Worm (Caenorhabditis elegans): ENCODE data around the gene iff-1.

- TF ChIP-seq lin-35 (GFP tag; optimal IDR thresholded peaks at IDR 0.05) (no peak), Y67H2A.10 (GFP tag; conservative IDR thresholded peaks at IDR 0.05) (no peak), somi-1 (GFP tag; optimal IDR thresholded peaks at IDR 0.05) (no peak), ztf-18 (tag; optimal IDR thresholded peaks at IDR 0.05) (no peak), B0261.1 (tag; optimal IDR thresholded peaks at IDR 0.05) (no peak), bed-1 (GFP tag; IDR thresholded peaks at IDR 0.05) (no peak), snpc-4 (GFP tag; optimal IDR thresholded peaks at IDR 0.05) (no peak), snpc-4 (tag; optimal IDR thresholded peaks at IDR 0.05) (no peak), F49E8.2 (tag; optimal IDR thresholded peaks at IDR 0.05; ENCODE audit: insufficient read depth) (no peak), cebp-2 (GFP tag; IDR thresholded peaks at IDR 0.05) (no peak), madf-3 (GFP tag; IDR thresholded peaks at IDR 0.05) (no peak)
Measured at ce11 chrIII:9730407-9730806, 16.6 kb downstream of the iff-1 start.

Measured in whole organism, young adult.